ENCODE assay signal across 2 fruit fly cellular contexts in the genomic region with DNA sequence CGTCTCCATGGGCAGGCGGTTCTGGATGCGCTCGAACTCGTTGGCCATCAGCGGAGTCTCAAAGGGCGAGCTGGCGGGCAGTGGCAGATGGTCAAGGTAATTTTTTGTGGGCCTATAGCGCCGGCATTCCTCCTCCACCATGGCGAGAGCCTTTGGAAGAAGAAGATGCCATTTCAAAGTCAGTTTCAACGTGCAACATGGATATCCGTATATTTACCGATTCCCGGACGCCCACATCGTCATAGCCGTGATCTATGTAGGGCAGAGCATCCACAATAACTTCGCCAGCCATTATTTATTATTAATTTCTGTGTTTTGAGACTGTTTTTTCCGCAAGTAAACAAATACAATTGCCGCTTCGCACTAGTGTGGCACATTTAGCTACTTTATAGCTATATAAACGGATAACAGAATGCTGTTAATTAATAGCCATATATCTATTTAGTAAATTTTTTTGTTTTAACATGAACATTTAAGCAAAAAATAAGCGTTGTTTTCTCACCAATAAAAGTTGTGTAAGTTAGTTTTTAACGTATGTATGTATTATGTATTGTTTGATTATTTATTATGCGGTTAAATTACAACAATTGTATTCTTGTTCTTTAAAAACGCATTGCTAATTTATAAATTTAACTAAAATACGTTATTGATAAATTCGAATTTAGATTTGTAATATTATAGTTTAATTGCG.
TF ChIP-seq lines count a peak whose summit lies in the region.

A gene (minus strand): TSS at position 375 of the 691 bp plus-strand sequence.

- no peak for TF ChIP-seq CTCF in whole organism, embryonic (GFP tag; optimal IDR thresholded peaks at IDR 0.05; lab: Kevin White, UChicago)

TF ChIP-seq in whole organism, embryonic, 481 proteins besides CTCF, POLR2A, EP300 and RAD21:
- TF ChIP-seq crc (GFP tag; optimal IDR thresholded peaks at IDR 0.05; lab: Kevin White, UChicago) (no peak), MESR4 (GFP tag; optimal IDR thresholded peaks at IDR 0.05; lab: Kevin White, UChicago) (peak; percentile 55), Hr78 (GFP tag; optimal IDR thresholded peaks at IDR 0.05; lab: Kevin White, UChicago) (no peak), CG16863 (GFP tag; optimal IDR thresholded peaks at IDR 0.05; lab: Kevin White, UChicago) (no peak), amos (GFP tag; IDR thresholded peaks at IDR 0.05; lab: Robert Waterston, UW; ENCODE audit: partially characterized antibody) (no peak), chn (GFP tag; optimal IDR thresholded peaks at IDR 0.05; lab: Kevin White, UChicago) (no peak), MBD-R2 (GFP tag; IDR thresholded peaks at IDR 0.05; lab: Robert Waterston, UW) (peak; percentile 64), CG17385 (GFP tag; optimal IDR thresholded peaks at IDR 0.05; lab: Kevin White, UChicago) (peak; percentile 68), CG8765 (GFP tag; IDR thresholded peaks at IDR 0.05; lab: Robert Waterston, UW) (no peak), Ssrp (tag; optimal IDR thresholded peaks at IDR 0.05; lab: Kevin White, UChicago) (no peak), tio (GFP tag; optimal IDR thresholded peaks at IDR 0.05; lab: Kevin White, UChicago) (no peak), dmrt11E (tag; optimal IDR thresholded peaks at IDR 0.05; lab: Kevin White, UChicago) (no peak), CG34422 (GFP tag; IDR thresholded peaks at IDR 0.05; lab: Robert Waterston, UW) (0 out of 3 replicates have a peak, but pooled peaks have one; percentile 26), insv (GFP tag; optimal IDR thresholded peaks at IDR 0.05; lab: Kevin White, UChicago) (no peak), GATAe (GFP tag; conservative IDR thresholded peaks at IDR 0.05; lab: Robert Waterston, UW) (no peak), Side (GFP tag; optimal IDR thresholded peaks at IDR 0.05; lab: Kevin White, UChicago) (no peak), Bteb2 (GFP tag; optimal IDR thresholded peaks at IDR 0.05; lab: Kevin White, UChicago) (no peak), E2f1 (GFP tag; IDR thresholded peaks at IDR 0.05; lab: Robert Waterston, UW) (no peak), CG31441 (GFP tag; IDR thresholded peaks at IDR 0.05; lab: Robert Waterston, UW) (no peak), Xrp1 (GFP tag; IDR thresholded peaks at IDR 0.05; lab: Robert Waterston, UW) (no peak), CG4360 (GFP tag; IDR thresholded peaks at IDR 0.05; lab: Robert Waterston, UW) (no peak), Sry-β (GFP tag; optimal IDR thresholded peaks at IDR 0.05; lab: Kevin White, UChicago) (peak; percentile 89), HLH54F (GFP tag; optimal IDR thresholded peaks at IDR 0.05; lab: Kevin White, UChicago) (no peak), CG2875 (GFP tag; optimal IDR thresholded peaks at IDR 0.05; lab: Kevin White, UChicago) (no peak)

TF ChIP-seq in whole organism, wandering third instar larva, 38 proteins besides CTCF, POLR2A, EP300 and RAD21:
- TF ChIP-seq Myc (optimal IDR thresholded peaks at IDR 0.05; lab: Kevin White, UChicago) (peak; percentile 93), jim (GFP tag; optimal IDR thresholded peaks at IDR 0.05; lab: Kevin White, UChicago) (no peak)
TF ChIP-seq in whole organism, wandering third instar larva: peak in this region for 1.
